Worm (Caenorhabditis elegans) whole organism, L4/young adult: ENCODE measurements around the gene F54B11.9.

Source experiments
- W03F9.2 ChIP-seq: fragments of 150-350 bp; optimal IDR thresholded peaks from 2 replicates; lab custom pipeline; 2014; ENCODE audit warnings: missing biosample characterization, missing genetic modification characterization
- dao-5 ChIP-seq: sonication (generic microtip); optimal IDR thresholded peaks from 2 replicates; lab custom pipeline; 2016; ENCODE audit warnings: missing genotype, missing genetic modification characterization, moderate library complexity, missing compliant biosample characterization
- him-1 ChIP-seq: sonication (generic microtip); optimal IDR thresholded peaks from 2 replicates; lab custom pipeline; 2016; ENCODE audit warnings: missing genotype, missing genetic modification reagents, missing genetic modification characterization, missing compliant biosample characterization

- TF ChIP-seq dao-5 (tag; lab: Kevin White, UChicago) (no peak), W03F9.2 (tag; lab: Kevin White, UChicago) (no peak), him-1 (tag; lab: Kevin White, UChicago) (no peak)
These were observed 26.9 kb upstream of the F54B11.9 start, which contains the start of gene F54B11.11 for ce11 chrX:13578483-13578882.
